Worm (Caenorhabditis elegans): ENCODE data around the gene chpf-1.

- TF ChIP-seq dao-5 (tag; optimal IDR thresholded peaks at IDR 0.05) (no peak), W03F9.2 (tag; optimal IDR thresholded peaks at IDR 0.05) (no peak), him-1 (tag; optimal IDR thresholded peaks at IDR 0.05) (no peak)
Measured at ce11 chrV:10183810-10184209, 19.5 kb downstream of the chpf-1 start.
